Fruit fly (Drosophila melanogaster) whole organism, embryonic: ENCODE results near the gene crq.

Experiments
- Atf-2 ChIP-seq: fragments of 200-800 bp; sonication (Bioruptor generic); optimal IDR thresholded peaks from 2 replicates; lab custom pipeline; 2016; ENCODE audit warnings: missing biosample characterization, missing genetic modification characterization
- Bdp1 ChIP-seq: fragments of 200-800 bp; sonication (Bioruptor generic); optimal IDR thresholded peaks from 3 replicates; lab custom pipeline; 2016; ENCODE audit warnings: missing biosample characterization, missing genetic modification characterization
- CG10321 ChIP-seq: fragments of 200-800 bp; sonication (Bioruptor generic); IDR thresholded peaks from 2 replicates; pipeline ENCODE4 v1.3.6; 2022; ENCODE audit warnings: missing biosample characterization, missing genetic modification characterization
- CG10959 ChIP-seq: fragments of 200-800 bp; sonication (Bioruptor generic); IDR thresholded peaks from 2 replicates; pipeline ENCODE4 v1.3.6; 2022; ENCODE audit warnings: missing biosample characterization, missing genetic modification characterization
- CG12104 ChIP-seq: fragments of 200-800 bp; sonication (Bioruptor generic); optimal IDR thresholded peaks from 3 replicates; lab custom pipeline; 2016; ENCODE audit warnings: missing biosample characterization, missing genetic modification characterization
- CG18262 ChIP-seq: fragments of 200-800 bp; optimal IDR thresholded peaks from 3 replicates; lab custom pipeline; 2019; ENCODE audit warnings: missing biosample characterization, mild to moderate bottlenecking, missing genetic modification characterization, moderate library complexity
- CG18599 ChIP-seq: fragments of 200-800 bp; sonication (Bioruptor generic); optimal IDR thresholded peaks from 3 replicates; lab custom pipeline; 2017; ENCODE audit warnings: missing biosample characterization, missing genetic modification characterization, mild to moderate bottlenecking, moderate library complexity, missing genetic modification reagents
- CG2199 ChIP-seq: fragments of 200-800 bp; sonication (Bioruptor generic); IDR thresholded peaks from 3 replicates; pipeline ENCODE4 v1.3.6; 2022; ENCODE audit warnings: missing biosample characterization, missing genetic modification characterization
- CG2678 ChIP-seq: fragments of 200-800 bp; sonication (Bioruptor generic); optimal IDR thresholded peaks from 3 replicates; lab custom pipeline; 2019; ENCODE audit warnings: missing biosample characterization, mild to moderate bottlenecking, missing genetic modification characterization, moderate library complexity
- CG30403 ChIP-seq: fragments of 200-800 bp; sonication (Bioruptor generic); optimal IDR thresholded peaks from 3 replicates; lab custom pipeline; 2016; ENCODE audit warnings: missing biosample characterization, missing genetic modification characterization
- CG3065 ChIP-seq: fragments of 200-800 bp; sonication (Bioruptor generic); optimal IDR thresholded peaks from 2 replicates; lab custom pipeline; 2016; ENCODE audit warnings: missing biosample characterization, missing genetic modification characterization
- CG32772 ChIP-seq: fragments of 200-800 bp; sonication (Bioruptor generic); IDR thresholded peaks from 2 replicates; pipeline ENCODE4 v1.3.6; 2022; ENCODE audit warnings: missing biosample characterization, missing genetic modification characterization
- CG4730 ChIP-seq: fragments of 200-800 bp; sonication (Bioruptor generic); IDR thresholded peaks from 2 replicates; pipeline ENCODE4 v1.3.6; 2022; ENCODE audit warnings: missing biosample characterization, missing genetic modification characterization
- CG8944 ChIP-seq: fragments of 200-800 bp; sonication (Bioruptor generic); optimal IDR thresholded peaks from 3 replicates; lab custom pipeline; 2016; ENCODE audit warnings: missing biosample characterization, missing genetic modification characterization
- CTCF ChIP-seq: fragments of 200-800 bp; sonication (Bioruptor generic); optimal IDR thresholded peaks from 2 replicates; lab custom pipeline; 2017; ENCODE audit warnings: missing biosample characterization, mild to moderate bottlenecking, missing genetic modification characterization, moderate library complexity
- Dll ChIP-seq: fragments of 200-800 bp; sonication (Bioruptor generic); IDR thresholded peaks from 4 replicates; pipeline ENCODE4 v1.3.6; 2022; ENCODE audit warnings: missing biosample characterization, missing genetic modification characterization; ENCODE audit not compliant: partially characterized antibody
- Elba2 ChIP-seq: fragments of 200-800 bp; sonication (Bioruptor generic); optimal IDR thresholded peaks from 3 replicates; lab custom pipeline; 2016; ENCODE audit warnings: missing biosample characterization, missing genetic modification characterization
- Fer2 ChIP-seq: fragments of 200-800 bp; sonication (Bioruptor generic); optimal IDR thresholded peaks from 2 replicates; lab custom pipeline; 2018; ENCODE audit warnings: missing biosample characterization, mild to moderate bottlenecking, missing genetic modification characterization, moderate library complexity
- GATAe ChIP-seq: fragments of 200-800 bp; sonication (Bioruptor generic); conservative IDR thresholded peaks from 2 replicates; pipeline ENCODE4 v1.3.6; 2022; ENCODE audit warnings: missing biosample characterization, missing genetic modification characterization
- HLH3B ChIP-seq: fragments of 200-800 bp; sonication (Bioruptor generic); IDR thresholded peaks from 2 replicates; pipeline ENCODE4 v1.3.6; 2022; ENCODE audit warnings: missing biosample characterization, missing genetic modification characterization
- Hr78 ChIP-seq, 2 experiments: fragments of 200-800 bp in 1 of 2; fragments of >200 bp in 1 of 2; sonication (Bioruptor generic) in 1 of 2; optimal IDR thresholded peaks; 2 replicates each; lab custom pipeline; 2017 to 2019; ENCODE audit warnings: missing biosample characterization in 2 of 2, missing genetic modification characterization in 2 of 2, mild to moderate bottlenecking in 1 of 2, moderate library complexity in 1 of 2
- Jarid2 ChIP-seq: fragments of 200-800 bp; sonication (Bioruptor generic); optimal IDR thresholded peaks from 3 replicates; lab custom pipeline; 2017; ENCODE audit warnings: mild to moderate bottlenecking, missing biosample characterization, missing genetic modification reagents, missing genetic modification characterization
- Kr ChIP-seq: fragments of 200-800 bp; sonication (Bioruptor generic); optimal IDR thresholded peaks from 2 replicates; lab custom pipeline; 2017; ENCODE audit warnings: missing biosample characterization, mild to moderate bottlenecking, missing genetic modification characterization
- Oaz ChIP-seq: fragments of 200-800 bp; sonication (Bioruptor generic); IDR thresholded peaks from 2 replicates; pipeline ENCODE4 v1.3.6; 2022; ENCODE audit warnings: missing biosample characterization, missing genetic modification characterization
- PHDP ChIP-seq: fragments of 200-800 bp; sonication (Bioruptor generic); optimal IDR thresholded peaks from 3 replicates; lab custom pipeline; 2018; ENCODE audit warnings: missing biosample characterization, mild to moderate bottlenecking, missing genetic modification characterization, moderate library complexity
- Tbp ChIP-seq: fragments of >200 bp; optimal IDR thresholded peaks from 2 replicates; lab custom pipeline; 2018; ENCODE audit warnings: missing biosample characterization, missing genetic modification characterization
- Vsx1 ChIP-seq: fragments of 200-800 bp; sonication (Bioruptor generic); optimal IDR thresholded peaks from 2 replicates; lab custom pipeline; 2017; ENCODE audit warnings: missing biosample characterization, mild to moderate bottlenecking, missing genetic modification characterization, missing genetic modification reagents
- ato ChIP-seq: fragments of 200-800 bp; sonication (Bioruptor generic); IDR thresholded peaks from 2 replicates; pipeline ENCODE4 v1.3.6; 2022; ENCODE audit warnings: missing biosample characterization, missing genetic modification characterization; ENCODE audit not compliant: partially characterized antibody
- bcd ChIP-seq: fragments of 200-800 bp; sonication (Bioruptor generic); optimal IDR thresholded peaks from 2 replicates; lab custom pipeline; 2017; ENCODE audit warnings: missing biosample characterization, mild to moderate bottlenecking, missing genetic modification characterization
- dm ChIP-seq: fragments of 200-800 bp; sonication (Bioruptor generic); optimal IDR thresholded peaks from 3 replicates; lab custom pipeline; 2016; ENCODE audit warnings: missing biosample characterization, missing genetic modification characterization
- grau ChIP-seq: fragments of 200-800 bp; optimal IDR thresholded peaks from 3 replicates; lab custom pipeline; 2019; ENCODE audit warnings: missing biosample characterization, mild to moderate bottlenecking, missing genetic modification characterization, moderate library complexity
- ind ChIP-seq: fragments of 200-800 bp; sonication (Bioruptor generic); optimal IDR thresholded peaks from 3 replicates; lab custom pipeline; 2016; ENCODE audit warnings: missing biosample characterization, missing genetic modification characterization
- insv ChIP-seq, 2 experiments: fragments of 200-800 bp; sonication (Bioruptor generic); optimal IDR thresholded peaks; 3 replicates each; lab custom pipeline; 2016 to 2018; ENCODE audit warnings: missing biosample characterization in 2 of 2, missing genetic modification characterization in 2 of 2
- jing ChIP-seq: fragments of 200-800 bp; sonication (Bioruptor generic); optimal IDR thresholded peaks from 2 replicates; lab custom pipeline; 2018; ENCODE audit warnings: missing biosample characterization, mild to moderate bottlenecking, missing genetic modification characterization
- kni ChIP-seq: fragments of 200-800 bp; sonication (Bioruptor generic); optimal IDR thresholded peaks from 3 replicates; lab custom pipeline; 2017; ENCODE audit warnings: mild to moderate bottlenecking, missing biosample characterization, missing genetic modification reagents, missing genetic modification characterization
- lab ChIP-seq: fragments of 200-800 bp; sonication (Bioruptor generic); optimal IDR thresholded peaks from 3 replicates; lab custom pipeline; 2017; ENCODE audit warnings: missing biosample characterization, missing genetic modification characterization, mild to moderate bottlenecking, moderate library complexity, missing genetic modification reagents
- lmd ChIP-seq: fragments of 200-800 bp; sonication (Bioruptor generic); IDR thresholded peaks from 2 replicates; pipeline ENCODE4 v1.3.6; 2022; ENCODE audit warnings: missing biosample characterization, missing genetic modification characterization
- nerfin-2 ChIP-seq: fragments of 200-800 bp; sonication (Bioruptor generic); IDR thresholded peaks from 2 replicates; pipeline ENCODE4 v1.3.6; 2022; ENCODE audit warnings: missing biosample characterization, missing genetic modification characterization; ENCODE audit not compliant: partially characterized antibody
- nom ChIP-seq: fragments of 200-800 bp; sonication (Bioruptor generic); optimal IDR thresholded peaks from 2 replicates; lab custom pipeline; 2017; ENCODE audit warnings: missing biosample characterization, missing genetic modification characterization, mild to moderate bottlenecking, moderate library complexity, missing genetic modification reagents
- pros ChIP-seq: fragments of 200-800 bp; sonication (Bioruptor generic); optimal IDR thresholded peaks from 3 replicates; lab custom pipeline; 2019; ENCODE audit warnings: missing biosample characterization, mild to moderate bottlenecking, missing genetic modification characterization, moderate library complexity
- ro ChIP-seq: fragments of 200-800 bp; sonication (Bioruptor generic); IDR thresholded peaks from 2 replicates; pipeline ENCODE4 v1.3.6; 2022; ENCODE audit warnings: missing biosample characterization, missing genetic modification characterization
- sens ChIP-seq: fragments of 200-800 bp; sonication (Bioruptor generic); peaks from one replicate; lab custom pipeline; 2016; ENCODE audit warnings: missing biosample characterization, missing genetic modification characterization
- sisA ChIP-seq: fragments of 200-800 bp; sonication (Bioruptor generic); IDR thresholded peaks from 2 replicates; pipeline ENCODE4 v1.3.6; 2022; ENCODE audit warnings: missing biosample characterization, missing genetic modification characterization
- slou ChIP-seq: fragments of 200-800 bp; sonication (Bioruptor generic); optimal IDR thresholded peaks from 3 replicates; lab custom pipeline; 2016; ENCODE audit warnings: missing biosample characterization, missing genetic modification characterization
- ttk ChIP-seq: fragments of 200-800 bp; sonication (Bioruptor generic); IDR thresholded peaks from 2 replicates; pipeline ENCODE4 v2.1.2; 2022; ENCODE audit warnings: missing biosample characterization, missing genetic modification characterization
- yki ChIP-seq: fragments of >200 bp; optimal IDR thresholded peaks from 3 replicates; lab custom pipeline; 2018
- zf30C ChIP-seq: fragments of 200-800 bp; sonication (Bioruptor generic); optimal IDR thresholded peaks from 3 replicates; lab custom pipeline; 2018; ENCODE audit warnings: missing biosample characterization, mild to moderate bottlenecking, missing genetic modification characterization

Gene crq

DNA sequence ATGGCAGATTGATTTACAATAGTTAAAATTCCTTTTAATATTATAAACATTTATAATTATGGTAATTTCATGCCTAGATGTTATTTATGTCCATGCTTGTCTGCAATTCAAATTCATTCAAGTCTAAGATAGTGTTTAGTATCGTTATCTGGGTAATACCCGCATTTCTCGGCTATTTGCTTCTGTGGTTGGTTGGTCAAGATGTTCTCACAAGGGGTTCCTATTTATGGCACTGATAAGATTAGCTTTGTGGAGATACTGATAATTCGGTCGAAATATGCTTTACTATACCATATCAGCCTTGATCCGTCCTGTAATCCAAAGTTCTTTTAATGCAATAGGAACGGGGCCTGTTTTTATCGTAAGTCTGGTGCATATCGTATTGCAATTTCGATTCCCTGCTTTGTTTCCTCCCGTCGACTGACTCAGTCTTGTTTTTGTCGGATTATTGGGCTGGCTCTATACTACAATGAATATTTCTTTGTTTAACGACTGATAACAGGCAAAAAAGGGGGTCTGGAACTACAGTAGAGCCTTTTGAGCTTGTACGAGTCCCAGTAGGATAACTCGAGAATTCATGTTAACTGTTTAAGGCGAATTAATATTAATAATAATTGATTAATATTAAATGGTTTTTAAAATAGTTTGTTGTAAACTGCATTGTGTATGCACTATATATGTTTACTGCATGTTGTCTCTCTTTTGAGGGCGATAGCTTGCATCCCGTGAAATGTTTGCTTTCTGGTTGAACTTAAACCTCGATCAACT is 935 bp downstream of the crq start (continued):
- TF ChIP-seq CG18599 (GFP tag; lab: Kevin White, UChicago), result no peak
- TF ChIP-seq lab (GFP tag; lab: Kevin White, UChicago), result no peak
- no peak for TF ChIP-seq CG3065 (GFP tag; lab: Kevin White, UChicago)
- TF ChIP-seq CG4730 (GFP tag; lab: Robert Waterston, UW), result no peak
- TF ChIP-seq GATAe (GFP tag; lab: Robert Waterston, UW), result peak; percentile 23; the same call in 1 of the 2 replicates
- TF ChIP-seq CG2199, result no peak
- no peak for TF ChIP-seq ro (GFP tag; lab: Robert Waterston, UW)
- TF ChIP-seq Dll (GFP tag; lab: Robert Waterston, UW), result no peak
- TF ChIP-seq nerfin-2 (GFP tag; lab: Robert Waterston, UW), result no peak
- TF ChIP-seq CG10959, result no peak
- no peak for TF ChIP-seq Bdp1
- peak; percentile 60 for TF ChIP-seq sens
- TF ChIP-seq zf30C (GFP tag; lab: Kevin White, UChicago), result no peak
- TF ChIP-seq CG10321 (GFP tag; lab: Robert Waterston, UW), result no peak
- no peak for TF ChIP-seq CG30403 (GFP tag; lab: Kevin White, UChicago)
- peak; percentile 56 for TF ChIP-seq grau (tag; lab: Kevin White, UChicago)
- no peak for TF ChIP-seq slou (GFP tag; lab: Kevin White, UChicago)
- TF ChIP-seq CTCF, result no peak
- TF ChIP-seq nom (GFP tag; lab: Kevin White, UChicago), result peak; percentile 19
- no peak for TF ChIP-seq yki (lab: Kevin White, UChicago)
- TF ChIP-seq ind (GFP tag; lab: Kevin White, UChicago), result no peak
- no peak for TF ChIP-seq CG2678 (tag; lab: Kevin White, UChicago)
- TF ChIP-seq, all 482 proteins: peak for 13

dm6 chr2L:447124-447523 is 5.7 kb downstream of the crq start:
- peak in 1 of 2 experiments; percentile 71 for TF ChIP-seq insv (GFP tag; optimal IDR thresholded peaks at IDR 0.05; lab: Kevin White, UChicago)
- TF ChIP-seq Elba2 (GFP tag; lab: Kevin White, UChicago), result peak; percentile 80
- no peak for TF ChIP-seq Tbp (GFP tag; lab: Kevin White, UChicago)
- TF ChIP-seq, all 482 proteins: peak for 2

DNA sequence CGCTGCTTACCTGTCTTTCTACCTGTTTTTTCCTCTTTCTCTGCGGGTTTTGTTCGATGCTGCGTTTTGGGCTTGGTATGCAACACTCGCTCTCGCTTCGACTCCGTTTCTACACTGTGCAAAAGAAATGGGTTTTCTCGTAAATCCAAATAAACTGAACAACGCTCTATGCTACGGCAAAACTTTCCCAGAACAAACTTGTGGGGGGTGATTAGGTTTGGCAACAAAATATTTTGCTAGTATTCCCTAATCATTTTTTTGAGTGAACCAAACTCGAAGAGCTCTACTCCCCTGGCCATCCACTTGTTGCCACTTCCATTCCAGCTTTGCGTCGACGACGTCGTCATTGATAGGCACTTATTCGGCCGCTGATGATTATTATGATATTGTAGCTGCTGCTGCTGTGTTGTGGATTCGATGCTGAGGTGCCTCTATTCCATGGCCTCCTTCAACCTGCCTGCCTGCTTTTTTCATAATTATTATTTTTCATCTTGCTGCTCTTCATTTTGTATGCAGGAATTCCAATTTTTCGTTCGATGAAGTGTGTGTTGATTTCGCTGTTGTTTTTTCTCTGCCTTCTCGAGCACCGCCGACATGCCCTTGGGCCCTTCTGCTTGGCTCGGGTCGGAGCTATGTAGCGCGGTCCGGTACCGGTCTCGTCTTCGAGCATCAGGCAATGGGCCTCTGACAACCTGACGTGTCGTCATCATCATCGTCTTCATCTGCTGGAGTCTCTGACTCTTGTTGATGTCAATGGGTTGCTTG is 10.7 kb downstream of the crq start:
- TF ChIP-seq ato (GFP tag; lab: Robert Waterston, UW) (no peak), Atf-2 (peak; percentile 85), CG32772 (GFP tag; lab: Robert Waterston, UW) (peak; percentile 81), Hr78 (GFP tag; optimal IDR thresholded peaks at IDR 0.05; lab: Kevin White, UChicago) (peak in 1 of 2 experiments; percentile 33), Fer2 (tag; lab: Kevin White, UChicago) (no peak), pros (GFP tag; lab: Kevin White, UChicago) (peak; percentile 79), lmd (GFP tag; lab: Robert Waterston, UW) (peak; percentile 77), Oaz (GFP tag; lab: Robert Waterston, UW) (peak; percentile 61), sisA (GFP tag; lab: Robert Waterston, UW) (peak; percentile 89), jing (GFP tag; lab: Kevin White, UChicago) (peak; percentile 80), CG8944 (peak; percentile 87), dm (GFP tag; lab: Kevin White, UChicago) (peak; percentile 68), Kr (GFP tag; lab: Kevin White, UChicago) (no peak), kni (GFP tag; lab: Kevin White, UChicago) (peak; percentile 10), Vsx1 (peak; percentile 59), PHDP (tag; lab: Kevin White, UChicago) (no peak), bcd (peak; percentile 70), ttk (peak; percentile 87), CG12104 (GFP tag; lab: Kevin White, UChicago) (peak; percentile 32), HLH3B (peak; percentile 90), Jarid2 (peak; percentile 4), CG18262 (peak; percentile 90)
